Fruit fly (Drosophila melanogaster) whole organism, embryonic: Measurements from ENCODE around the gene CG14244.

Source experiments
- B-H2 ChIP-seq: fragments of 200-800 bp; sonication (Bioruptor generic); optimal IDR thresholded peaks from 2 replicates; lab custom pipeline; 2018; ENCODE audit warnings: missing biosample characterization, mild to moderate bottlenecking, missing genetic modification characterization
- CG1024 ChIP-seq: fragments of 200-800 bp; sonication (Bioruptor generic); IDR thresholded peaks from 2 replicates; pipeline ENCODE4 v1.3.6; 2022; ENCODE audit warnings: missing biosample characterization, missing genetic modification characterization
- CG10267 ChIP-seq: fragments of 200-800 bp; sonication (Bioruptor generic); optimal IDR thresholded peaks from 2 replicates; lab custom pipeline; 2018; ENCODE audit warnings: missing biosample characterization, mild to moderate bottlenecking, missing genetic modification characterization, moderate library complexity
- CG12391 ChIP-seq: fragments of 200-800 bp; sonication (Bioruptor generic); optimal IDR thresholded peaks from 3 replicates; lab custom pipeline; 2018; ENCODE audit warnings: missing biosample characterization, mild to moderate bottlenecking, missing genetic modification characterization, moderate library complexity
- CG15269 ChIP-seq: fragments of 200-800 bp; sonication (Bioruptor generic); optimal IDR thresholded peaks from 2 replicates; lab custom pipeline; 2018; ENCODE audit warnings: missing biosample characterization, mild to moderate bottlenecking, missing genetic modification characterization, moderate library complexity
- CG1603 ChIP-seq: fragments of 200-800 bp; sonication (Bioruptor generic); optimal IDR thresholded peaks from 2 replicates; lab custom pipeline; 2019; ENCODE audit warnings: missing biosample characterization, mild to moderate bottlenecking, missing genetic modification characterization, moderate library complexity
- CG16813 ChIP-seq: fragments of 200-800 bp; sonication (Bioruptor generic); IDR thresholded peaks from 3 replicates; pipeline ENCODE4 v1.3.6; 2022; ENCODE audit warnings: missing biosample characterization, missing genetic modification characterization; ENCODE audit not compliant: partially characterized antibody
- CG16863 ChIP-seq: fragments of 200-800 bp; sonication (Bioruptor generic); optimal IDR thresholded peaks from 3 replicates; lab custom pipeline; 2016; ENCODE audit warnings: missing biosample characterization, missing genetic modification characterization
- CG17568 ChIP-seq: fragments of 200-800 bp; sonication (Bioruptor generic); optimal IDR thresholded peaks from 2 replicates; lab custom pipeline; 2018; ENCODE audit warnings: missing biosample characterization, mild to moderate bottlenecking, missing genetic modification characterization, moderate library complexity
- CG2889 ChIP-seq: fragments of 200-800 bp; sonication (Bioruptor generic); IDR thresholded peaks from 3 replicates; pipeline ENCODE4 v1.3.6; 2022; ENCODE audit warnings: missing biosample characterization, missing genetic modification characterization
- CG4282 ChIP-seq: fragments of 200-800 bp; sonication (Bioruptor generic); optimal IDR thresholded peaks from 2 replicates; lab custom pipeline; 2016; ENCODE audit warnings: missing biosample characterization, missing genetic modification characterization
- CG5953 ChIP-seq: fragments of 200-800 bp; sonication (Bioruptor generic); IDR thresholded peaks from 2 replicates; pipeline ENCODE4 v1.3.6; 2022; ENCODE audit warnings: missing biosample characterization, missing genetic modification characterization
- CG8924 ChIP-seq: fragments of 200-800 bp; optimal IDR thresholded peaks from 3 replicates; lab custom pipeline; 2019; ENCODE audit warnings: missing biosample characterization, mild to moderate bottlenecking, missing genetic modification characterization, moderate library complexity
- CG9609 ChIP-seq: fragments of 200-800 bp; sonication (Bioruptor generic); optimal IDR thresholded peaks from 3 replicates; lab custom pipeline; 2016; ENCODE audit warnings: missing biosample characterization, missing genetic modification characterization
- CoRest ChIP-seq: fragments of 200-800 bp; sonication (Bioruptor generic); optimal IDR thresholded peaks from 3 replicates; lab custom pipeline; 2018; ENCODE audit warnings: missing biosample characterization, mild to moderate bottlenecking, missing genetic modification characterization, moderate library complexity
- Dfd ChIP-seq, 2 experiments: fragments of >200 bp; optimal IDR thresholded peaks; 2 replicates each; lab custom pipeline; 2017; ENCODE audit warnings: missing biosample characterization in 2 of 2, missing genetic modification characterization in 2 of 2
- Doc3 ChIP-seq: fragments of 200-800 bp; sonication (Bioruptor generic); IDR thresholded peaks from 3 replicates; pipeline ENCODE4 v1.3.6; 2022; ENCODE audit warnings: missing biosample characterization, missing genetic modification characterization; ENCODE audit not compliant: partially characterized antibody
- Drgx ChIP-seq: fragments of 200-800 bp; sonication (Bioruptor generic); IDR thresholded peaks from 2 replicates; pipeline ENCODE4 v1.3.6; 2022; ENCODE audit warnings: missing biosample characterization, missing genetic modification characterization
- E2f2 ChIP-seq: fragments of 200-800 bp; sonication (Bioruptor generic); IDR thresholded peaks from 2 replicates; pipeline ENCODE4 v1.3.6; 2022; ENCODE audit warnings: missing biosample characterization, missing genetic modification characterization
- Fer2 ChIP-seq: fragments of 200-800 bp; sonication (Bioruptor generic); optimal IDR thresholded peaks from 2 replicates; lab custom pipeline; 2018; ENCODE audit warnings: missing biosample characterization, mild to moderate bottlenecking, missing genetic modification characterization, moderate library complexity
- Hr78 ChIP-seq, 2 experiments: fragments of 200-800 bp in 1 of 2; fragments of >200 bp in 1 of 2; sonication (Bioruptor generic) in 1 of 2; optimal IDR thresholded peaks; 2 replicates each; lab custom pipeline; 2017 to 2019; ENCODE audit warnings: missing biosample characterization in 2 of 2, missing genetic modification characterization in 2 of 2, mild to moderate bottlenecking in 1 of 2, moderate library complexity in 1 of 2
- Hsf ChIP-seq: fragments of 200-800 bp; sonication (Bioruptor generic); optimal IDR thresholded peaks from 3 replicates; lab custom pipeline; 2016; ENCODE audit warnings: missing biosample characterization, missing genetic modification characterization
- MESR4 ChIP-seq: fragments of 200-800 bp; sonication (Bioruptor generic); optimal IDR thresholded peaks from 2 replicates; lab custom pipeline; 2018; ENCODE audit warnings: missing biosample characterization, mild to moderate bottlenecking, missing genetic modification characterization, moderate library complexity
- Med ChIP-seq: fragments of 200-800 bp; sonication (Bioruptor generic); peaks from one replicate; lab custom pipeline; 2016; ENCODE audit warnings: missing biosample characterization, missing genetic modification characterization, mild to moderate bottlenecking, inconsistent platforms, moderate library complexity
- ac ChIP-seq: fragments of 200-800 bp; sonication (Bioruptor generic); optimal IDR thresholded peaks from 3 replicates; lab custom pipeline; 2017; ENCODE audit warnings: missing biosample characterization, mild to moderate bottlenecking, missing genetic modification characterization
- aop ChIP-seq: fragments of 200-800 bp; sonication (Bioruptor generic); IDR thresholded peaks from 2 replicates; pipeline ENCODE4 v1.3.6; 2022; ENCODE audit warnings: missing biosample characterization, missing genetic modification characterization
- ato ChIP-seq: fragments of 200-800 bp; sonication (Bioruptor generic); IDR thresholded peaks from 2 replicates; pipeline ENCODE4 v1.3.6; 2022; ENCODE audit warnings: missing biosample characterization, missing genetic modification characterization; ENCODE audit not compliant: partially characterized antibody
- bsh ChIP-seq, 2 experiments: fragments of 200-800 bp; sonication (Bioruptor generic); optimal IDR thresholded peaks; 2 replicates each; lab custom pipeline; 2017 to 2018; ENCODE audit warnings: mild to moderate bottlenecking in 2 of 2, missing biosample characterization in 2 of 2, missing genetic modification characterization in 2 of 2, moderate library complexity in 1 of 2
- btn ChIP-seq: fragments of 200-800 bp; sonication (Bioruptor generic); optimal IDR thresholded peaks from 2 replicates; lab custom pipeline; 2016; ENCODE audit warnings: missing biosample characterization, missing genetic modification characterization
- dmrt11E ChIP-seq: fragments of 200-800 bp; sonication (Bioruptor generic); optimal IDR thresholded peaks from 3 replicates; lab custom pipeline; 2018; ENCODE audit warnings: missing biosample characterization, mild to moderate bottlenecking, missing genetic modification characterization, moderate library complexity
- emc ChIP-seq: fragments of 200-800 bp; sonication (Bioruptor generic); optimal IDR thresholded peaks from 2 replicates; lab custom pipeline; 2016; ENCODE audit warnings: missing biosample characterization, missing genetic modification characterization
- fd3F ChIP-seq: fragments of 200-800 bp; sonication (Bioruptor generic); optimal IDR thresholded peaks from 2 replicates; lab custom pipeline; 2018; ENCODE audit warnings: missing biosample characterization, mild to moderate bottlenecking, missing genetic modification characterization, moderate library complexity
- hth ChIP-seq: fragments of >200 bp; optimal IDR thresholded peaks from 2 replicates; lab custom pipeline; 2017; ENCODE audit warnings: inconsistent platforms
- ind ChIP-seq: fragments of 200-800 bp; sonication (Bioruptor generic); optimal IDR thresholded peaks from 3 replicates; lab custom pipeline; 2016; ENCODE audit warnings: missing biosample characterization, missing genetic modification characterization
- inv ChIP-seq: fragments of 200-800 bp; sonication (Bioruptor generic); IDR thresholded peaks from 2 replicates; pipeline ENCODE4 v1.3.6; 2022; ENCODE audit warnings: missing biosample characterization, missing genetic modification characterization; ENCODE audit not compliant: partially characterized antibody
- lola ChIP-seq, 3 experiments: fragments of >200 bp in 2 of 3; fragments of 200-800 bp in 1 of 3; sonication (Bioruptor generic) in 1 of 3; optimal IDR thresholded peaks; 2 replicates each; lab custom pipeline; 2017 to 2019; ENCODE audit warnings: missing biosample characterization in 3 of 3, missing genetic modification characterization in 3 of 3, mild to moderate bottlenecking in 1 of 3, moderate library complexity in 1 of 3
- odd ChIP-seq: fragments of 200-800 bp; sonication (Bioruptor generic); optimal IDR thresholded peaks from 2 replicates; lab custom pipeline; 2017; ENCODE audit warnings: missing biosample characterization, mild to moderate bottlenecking, missing genetic modification characterization
- pho ChIP-seq: fragments of 200-800 bp; sonication (Bioruptor generic); optimal IDR thresholded peaks from 2 replicates; lab custom pipeline; 2016; ENCODE audit warnings: missing biosample characterization, missing genetic modification characterization
- prd ChIP-seq, 3 experiments: fragments of >200 bp in 2 of 3; fragments of 200-800 bp in 1 of 3; sonication (Bioruptor generic) in 1 of 3; optimal IDR thresholded peaks in 2 of 3; IDR thresholded peaks in 1 of 3; 2 replicates in 2 of 3; 3 replicates in 1 of 3; pipeline versions ENCODE4 v1.3.6 to Lab custom; 2017 to 2022; ENCODE audit warnings: missing biosample characterization in 1 of 3, missing genetic modification characterization in 1 of 3
- ranshi ChIP-seq: fragments of 200-800 bp; sonication (Bioruptor generic); IDR thresholded peaks from 2 replicates; pipeline ENCODE4 v1.3.6; 2022; ENCODE audit warnings: missing biosample characterization, missing genetic modification characterization
- ro ChIP-seq: fragments of 200-800 bp; sonication (Bioruptor generic); IDR thresholded peaks from 2 replicates; pipeline ENCODE4 v1.3.6; 2022; ENCODE audit warnings: missing biosample characterization, missing genetic modification characterization
- row ChIP-seq: fragments of 200-800 bp; sonication (Bioruptor generic); IDR thresholded peaks from 3 replicates; pipeline ENCODE4 v1.3.6; 2022; ENCODE audit warnings: missing biosample characterization, missing genetic modification characterization
- sens ChIP-seq: fragments of 200-800 bp; sonication (Bioruptor generic); peaks from one replicate; lab custom pipeline; 2016; ENCODE audit warnings: missing biosample characterization, missing genetic modification characterization
- shn ChIP-seq: fragments of 200-800 bp; sonication (Bioruptor generic); optimal IDR thresholded peaks from 3 replicates; lab custom pipeline; 2016; ENCODE audit warnings: missing biosample characterization, missing genetic modification characterization
- slbo ChIP-seq: fragments of 200-800 bp; sonication (Bioruptor generic); IDR thresholded peaks from 2 replicates; pipeline ENCODE4 v1.3.6; 2022; ENCODE audit warnings: missing biosample characterization, missing genetic modification characterization
- sna ChIP-seq: fragments of 200-800 bp; sonication (Bioruptor generic); IDR thresholded peaks from 2 replicates; pipeline ENCODE4 v1.3.6; 2022; ENCODE audit warnings: missing biosample characterization, missing genetic modification characterization; ENCODE audit not compliant: partially characterized antibody
- stwl ChIP-seq: fragments of 200-800 bp; sonication (Bioruptor generic); optimal IDR thresholded peaks from 3 replicates; lab custom pipeline; 2018; ENCODE audit warnings: missing biosample characterization, mild to moderate bottlenecking, missing genetic modification characterization, moderate library complexity
- trem ChIP-seq: fragments of 200-800 bp; optimal IDR thresholded peaks from 3 replicates; lab custom pipeline; 2019; ENCODE audit warnings: missing biosample characterization, mild to moderate bottlenecking, missing genetic modification characterization, moderate library complexity
- wdn ChIP-seq: fragments of 200-800 bp; sonication (Bioruptor generic); IDR thresholded peaks from 2 replicates; pipeline ENCODE4 v1.3.6; 2022; ENCODE audit warnings: missing biosample characterization, missing genetic modification characterization
- wek ChIP-seq: fragments of 200-800 bp; sonication (Bioruptor generic); optimal IDR thresholded peaks from 3 replicates; lab custom pipeline; 2018; ENCODE audit warnings: missing biosample characterization, mild to moderate bottlenecking, missing genetic modification characterization, moderate library complexity

Gene CG14244

DNA sequence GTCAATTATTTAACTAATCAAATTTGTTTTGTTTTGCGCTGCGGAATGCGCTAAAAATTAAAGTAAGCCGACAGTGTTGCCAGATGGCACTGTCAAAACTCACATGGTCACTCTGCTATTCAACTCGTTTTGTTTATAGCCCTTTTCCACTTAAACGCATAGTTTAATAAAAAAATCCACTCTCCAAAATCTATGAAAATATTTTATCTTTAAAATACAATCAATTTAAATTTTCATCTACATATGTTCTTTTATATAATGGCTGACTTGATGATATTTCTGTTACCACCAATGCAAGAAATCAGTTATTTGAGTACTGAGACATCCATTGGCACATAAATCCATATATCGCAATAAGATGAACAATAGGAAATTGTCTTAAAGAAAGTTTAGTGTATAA, 8.6 kb upstream of the CG14244 start, which contains the start of gene CG6425 (continued):
- TF ChIP-seq CG1024 (peak; percentile 52; the same call in 1 of the 2 replicates), CoRest (tag; lab: Kevin White, UChicago) (peak; percentile 63), Hr78 (GFP tag; optimal IDR thresholded peaks at IDR 0.05; lab: Kevin White, UChicago) (peak in 1 of 2 experiments; percentile 55), sna (no peak), fd3F (GFP tag; lab: Kevin White, UChicago) (no peak), E2f2 (GFP tag; lab: Robert Waterston, UW) (peak; percentile 87), emc (GFP tag; lab: Kevin White, UChicago) (no peak), ac (no peak), CG16863 (GFP tag; lab: Kevin White, UChicago) (no peak), ato (GFP tag; lab: Robert Waterston, UW) (no peak), shn (no peak), ranshi (GFP tag; lab: Robert Waterston, UW) (peak; percentile 54), inv (GFP tag; lab: Robert Waterston, UW) (no peak), hth (lab: Kevin White, UChicago) (no peak), Med (GFP tag; lab: Kevin White, UChicago) (peak; percentile 72), CG4282 (GFP tag; lab: Kevin White, UChicago) (no peak), stwl (tag; lab: Kevin White, UChicago) (peak; percentile 37), CG9609 (GFP tag; lab: Kevin White, UChicago) (no peak), lola (GFP tag; optimal IDR thresholded peaks at IDR 0.05; lab: Kevin White, UChicago) (peak in 2 of 3 experiments; percentile 32 to 85), CG16813 (0 out of 3 replicates have a peak, but pooled peaks have one; percentile 30), Doc3 (GFP tag; lab: Robert Waterston, UW) (no peak), Drgx (GFP tag; lab: Robert Waterston, UW) (no peak), CG17568 (GFP tag; lab: Kevin White, UChicago) (no peak), wek (no peak), CG8924 (tag; lab: Kevin White, UChicago) (peak; percentile 23), ro (GFP tag; lab: Robert Waterston, UW) (no peak), aop (GFP tag; lab: Robert Waterston, UW) (no peak), CG1603 (tag; lab: Kevin White, UChicago) (peak; percentile 51), btn (GFP tag; lab: Kevin White, UChicago) (no peak), bsh (GFP tag; optimal IDR thresholded peaks at IDR 0.05; lab: Kevin White, UChicago) (peak in 1 of 2 experiments; percentile 6), pho (no peak), CG2889 (GFP tag; lab: Robert Waterston, UW) (no peak), B-H2 (GFP tag; lab: Kevin White, UChicago) (no peak), CG10267 (tag; lab: Kevin White, UChicago) (peak; percentile 16), dmrt11E (tag; lab: Kevin White, UChicago) (peak; percentile 31), prd (optimal IDR thresholded peaks at IDR 0.05; lab: Kevin White, UChicago) (no peak), prd (GFP tag; IDR thresholded peaks at IDR 0.05; lab: Robert Waterston, UW) (peak; percentile 19; the same call in 1 of the 3 replicates), ind (GFP tag; lab: Kevin White, UChicago) (peak; percentile 13), Dfd (GFP tag; optimal IDR thresholded peaks at IDR 0.05; lab: Kevin White, UChicago) (peak in 1 of 2 experiments; percentile 51), slbo (GFP tag; lab: Robert Waterston, UW) (peak; percentile 72), Hsf (GFP tag; lab: Kevin White, UChicago) (peak; percentile 3), trem (tag; lab: Kevin White, UChicago) (peak; percentile 8), sens (peak; percentile 78), wdn (GFP tag; lab: Robert Waterston, UW) (peak; percentile 39; the same call in 1 of the 2 replicates), CG15269 (tag; lab: Kevin White, UChicago) (no peak), odd (GFP tag; lab: Kevin White, UChicago) (no peak), Fer2 (tag; lab: Kevin White, UChicago) (peak; percentile 14), CG5953 (GFP tag; lab: Robert Waterston, UW) (peak; percentile 38; the same call in 1 of the 2 replicates), row (GFP tag; lab: Robert Waterston, UW) (peak; percentile 89), CG12391 (tag; lab: Kevin White, UChicago) (peak; percentile 35), MESR4 (no peak)
